Worm (Caenorhabditis elegans) whole organism, L4 larva: ENCODE results near the gene F57C12.6.

ENCODE experiments used
- D1046.2 ChIP-seq: fragments of 200-800 bp; sonication (Bioruptor generic); IDR thresholded peaks from 2 replicates; pipeline ENCODE4 v1.3.6; 2022; ENCODE audit warnings: missing genetic modification characterization, missing compliant biosample characterization
- F37D6.2 ChIP-seq: sonication (generic microtip); optimal IDR thresholded peaks from 2 replicates; lab custom pipeline; 2016; ENCODE audit warnings: mild to moderate bottlenecking, missing genetic modification characterization, missing compliant biosample characterization
- F44E2.7 ChIP-seq: fragments of 200-800 bp; sonication (Bioruptor generic); IDR thresholded peaks from 2 replicates; pipeline ENCODE4 v2.1.2; 2022; ENCODE audit warnings: missing genetic modification characterization, missing compliant biosample characterization
- F49E8.2 ChIP-seq: sonication (generic microtip); optimal IDR thresholded peaks from 2 replicates; lab custom pipeline; 2016; ENCODE audit warnings: missing compliant biosample characterization, mild to moderate bottlenecking, missing genetic modification characterization, borderline replicate concordance
- aha-1 ChIP-seq: fragments of 150-350 bp; peaks from one replicate; lab custom pipeline; 2014; ENCODE audit warnings: missing biosample characterization, missing genetic modification characterization
- aly-2 ChIP-seq: sonication (generic microtip); optimal IDR thresholded peaks from 2 replicates; lab custom pipeline; 2018; ENCODE audit warnings: missing biosample characterization, missing genetic modification characterization
- arid-1 ChIP-seq: fragments of 200-800 bp; sonication (Bioruptor generic); conservative IDR thresholded peaks from 2 replicates; pipeline ENCODE4 v1.3.6; 2022; ENCODE audit warnings: missing genetic modification reagents, missing genetic modification characterization, missing compliant biosample characterization
- daf-16 ChIP-seq, 3 experiments: sonication (generic microtip); optimal IDR thresholded peaks; 2 replicates each; lab custom pipeline; 2016 to 2017; ENCODE audit warnings: missing genetic modification characterization in 3 of 3, missing genetic modification reagents in 3 of 3, mild to moderate bottlenecking in 2 of 3, missing compliant biosample characterization in 2 of 3, missing biosample characterization in 1 of 3, moderate library complexity in 1 of 3
- daf-8 ChIP-seq: fragments of 200-800 bp; sonication (Bioruptor generic); IDR thresholded peaks from 2 replicates; pipeline ENCODE4 v1.3.6; 2022; ENCODE audit warnings: missing genetic modification characterization, missing compliant biosample characterization
- dmd-6 ChIP-seq: fragments of 200-800 bp; sonication (Bioruptor generic); IDR thresholded peaks from 2 replicates; pipeline ENCODE4 v1.3.6; 2022; ENCODE audit warnings: missing genetic modification reagents, missing genetic modification characterization, missing compliant biosample characterization
- dmd-8 ChIP-seq: fragments of 200-800 bp; sonication (Bioruptor generic); IDR thresholded peaks from 2 replicates; pipeline ENCODE4 v1.3.6; 2022; ENCODE audit warnings: missing genetic modification characterization, missing compliant biosample characterization
- dve-1 ChIP-seq: sonication (generic microtip); optimal IDR thresholded peaks from 2 replicates; lab custom pipeline; 2017; ENCODE audit warnings: antibody characterized with exemption, mild to moderate bottlenecking, missing genetic modification characterization, missing compliant biosample characterization; ENCODE audit not compliant: insufficient read depth
- hif-1 ChIP-seq, 2 experiments: sonication (generic microtip); optimal IDR thresholded peaks; 2 replicates each; lab custom pipeline; 2016 to 2017; ENCODE audit warnings: missing compliant biosample characterization in 2 of 2, missing genetic modification characterization in 2 of 2, missing genetic modification reagents in 2 of 2, missing genotype in 2 of 2, mild to moderate bottlenecking in 1 of 2
- hlh-11 ChIP-seq: fragments of 200-800 bp; sonication (Bioruptor generic); optimal IDR thresholded peaks from 2 replicates; lab custom pipeline; 2018; ENCODE audit warnings: mild to moderate bottlenecking, missing genetic modification characterization, missing compliant biosample characterization
- lin-13 ChIP-seq: fragments of 150-350 bp; optimal IDR thresholded peaks from 2 replicates; lab custom pipeline; 2014; ENCODE audit warnings: missing biosample characterization, missing genetic modification reagents, missing genetic modification characterization
- lir-3 ChIP-seq: sonication (generic microtip); optimal IDR thresholded peaks from 2 replicates; lab custom pipeline; 2016; ENCODE audit warnings: mild to moderate bottlenecking, missing genetic modification characterization, missing compliant biosample characterization
- mep-1 ChIP-seq: fragments of 150-350 bp; sonication (generic microtip); optimal IDR thresholded peaks from 3 replicates; lab custom pipeline; 2014; ENCODE audit warnings: missing biosample characterization, missing genetic modification characterization
- nhr-237 ChIP-seq: sonication (generic microtip); optimal IDR thresholded peaks from 2 replicates; lab custom pipeline; 2017; ENCODE audit warnings: missing biosample characterization, missing genetic modification characterization
- nhr-28 ChIP-seq: fragments of 150-350 bp; optimal IDR thresholded peaks from 2 replicates; lab custom pipeline; 2014; ENCODE audit warnings: missing biosample characterization, missing genetic modification characterization
- nhr-6 ChIP-seq: fragments of 150-350 bp; optimal IDR thresholded peaks from 2 replicates; lab custom pipeline; 2014; ENCODE audit warnings: missing biosample characterization, missing genetic modification characterization
- php-3 ChIP-seq: fragments of 200-800 bp; sonication (Bioruptor generic); IDR thresholded peaks from 2 replicates; pipeline ENCODE4 v1.3.6; 2022; ENCODE audit warnings: missing genetic modification reagents, missing genetic modification characterization, missing compliant biosample characterization
- pqm-1 ChIP-seq: sonication (generic microtip); optimal IDR thresholded peaks from 2 replicates; lab custom pipeline; 2017; ENCODE audit warnings: missing biosample characterization, missing genetic modification characterization
- rbr-2 ChIP-seq: sonication (generic microtip); optimal IDR thresholded peaks from 2 replicates; lab custom pipeline; 2016; ENCODE audit warnings: missing genotype, missing genetic modification characterization, missing compliant biosample characterization
- saeg-2 ChIP-seq: fragments of 200-800 bp; sonication (Bioruptor generic); IDR thresholded peaks from 2 replicates; pipeline ENCODE4 v1.3.6; 2022; ENCODE audit warnings: missing genetic modification reagents, missing genetic modification characterization, missing compliant biosample characterization
- snpc-4 ChIP-seq: fragments of 150-350 bp; optimal IDR thresholded peaks from 2 replicates; lab custom pipeline; 2014; ENCODE audit warnings: missing biosample characterization, missing genetic modification characterization
- spr-1 ChIP-seq: sonication (generic microtip); optimal IDR thresholded peaks from 2 replicates; lab custom pipeline; 2016; ENCODE audit warnings: mild to moderate bottlenecking, missing genetic modification characterization, missing compliant biosample characterization
- unc-62 ChIP-seq, 3 experiments: fragments of 150-350 bp in 1 of 3; sonication (generic microtip); optimal IDR thresholded peaks in 2 of 3; peaks in 1 of 3; 1 replicate in 1 of 3; 2 replicates in 2 of 3; lab custom pipeline; 2014 to 2017; ENCODE audit warnings: missing biosample characterization in 3 of 3, missing genetic modification characterization in 3 of 3, missing genetic modification reagents in 3 of 3, missing genotype in 1 of 3
- vab-7 ChIP-seq: fragments of 200-800 bp; sonication (Bioruptor generic); IDR thresholded peaks from 2 replicates; pipeline ENCODE4 v1.3.6; 2022; ENCODE audit warnings: missing genetic modification reagents, missing genetic modification characterization, missing compliant biosample characterization
- zag-1 ChIP-seq: fragments of 150-350 bp; optimal IDR thresholded peaks from 2 replicates; lab custom pipeline; 2014; ENCODE audit warnings: missing biosample characterization, missing genetic modification characterization

Gene F57C12.6

DNA sequence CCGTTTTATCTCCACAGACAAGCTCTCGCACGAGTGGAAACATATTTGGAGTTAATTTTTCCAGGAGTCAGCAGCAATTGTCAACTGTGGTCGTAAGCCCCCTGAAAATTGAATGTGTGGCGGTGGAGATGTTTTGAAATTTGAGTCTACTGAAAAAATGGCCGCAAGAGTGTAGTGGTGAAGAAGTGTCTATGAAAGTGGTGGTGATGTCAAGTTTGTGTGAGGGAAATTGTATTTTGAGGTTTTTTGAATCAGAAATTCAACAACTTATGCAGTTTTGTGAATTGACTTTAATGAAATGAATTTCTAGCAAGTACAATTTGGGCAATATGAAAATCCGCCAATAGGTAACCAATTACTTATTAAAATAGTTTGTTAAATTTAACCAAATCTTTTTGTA, 18.8 kb upstream of the F57C12.6 start, which contains the start of gene mrp-2:
TSS of gene mrp-2 (minus strand) at position 101 of the 400 bp plus-strand sequence.
- TF ChIP-seq lir-3 (tag; lab: Kevin White, UChicago) (no peak), unc-62 (GFP tag; optimal IDR thresholded peaks at IDR 0.05 in 1 of 2; lab: Kevin White, UChicago) (peak in 1 of 2 experiments; percentile 41), unc-62 (tag; optimal IDR thresholded peaks at IDR 0.05; lab: Kevin White, UChicago) (no peak)
- TF ChIP-seq, all 104 proteins: peak for 1

ce11 chrX:571367-571766, 17.6 kb upstream of the F57C12.6 start:
- no peak for TF ChIP-seq spr-1 (tag; lab: Kevin White, UChicago)
- TF ChIP-seq dmd-8, result no peak
- no peak for TF ChIP-seq hif-1 (tag; optimal IDR thresholded peaks at IDR 0.05; lab: Kevin White, UChicago)
- no peak for TF ChIP-seq saeg-2 (GFP tag; lab: Robert Waterston, UW)
- no peak for TF ChIP-seq arid-1
- TF ChIP-seq dve-1 (tag; lab: Kevin White, UChicago), result no peak
- TF ChIP-seq zag-1 (tag; lab: Kevin White, UChicago), result no peak
- TF ChIP-seq nhr-237 (tag; lab: Kevin White, UChicago), result no peak
- TF ChIP-seq pqm-1, result no peak
- no peak for TF ChIP-seq daf-16 (GFP tag; optimal IDR thresholded peaks at IDR 0.05; lab: Kevin White, UChicago)
- TF ChIP-seq daf-16 (tag; optimal IDR thresholded peaks at IDR 0.05; lab: Kevin White, UChicago), result no peak
- TF ChIP-seq F37D6.2 (tag; lab: Kevin White, UChicago), result no peak
- no peak for TF ChIP-seq F49E8.2 (tag; lab: Kevin White, UChicago)
- TF ChIP-seq vab-7 (GFP tag; lab: Robert Waterston, UW), result no peak

ce11 chrX:557857-558256, 4.1 kb upstream of the F57C12.6 start, which contains the start of gene nas-38:
Gene nas-38 (plus strand): TSS chrX:558157.
- TF ChIP-seq lin-13, result no peak
- TF ChIP-seq zag-1 (tag; lab: Kevin White, UChicago), result no peak
- TF ChIP-seq aly-2 (tag; lab: Kevin White, UChicago), result no peak
- no peak for TF ChIP-seq nhr-6 (tag; lab: Kevin White, UChicago)

DNA sequence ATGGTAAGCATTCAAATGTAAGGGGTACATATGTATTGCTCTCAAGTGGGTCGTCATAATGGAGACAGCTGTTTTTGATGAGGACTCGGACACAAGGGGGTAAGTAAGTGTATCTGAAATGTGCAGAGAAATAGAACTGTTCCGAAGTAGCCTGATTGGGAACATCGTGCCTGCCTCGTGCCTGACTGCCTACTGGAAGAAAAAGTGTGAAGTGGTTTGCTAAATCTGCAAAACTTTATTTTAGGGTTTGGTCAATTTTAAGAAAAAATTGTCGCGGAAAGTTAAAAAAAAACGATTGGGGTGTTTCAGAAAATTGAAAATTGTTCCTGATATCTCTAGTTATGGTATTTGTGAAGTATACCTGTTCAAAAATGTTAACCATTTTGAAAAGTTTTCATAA, 3.4 kb upstream of the F57C12.6 start, which contains the start of gene hlh-19:
TSS of gene hlh-19 (minus strand) at position 101 of the 400 bp plus-strand sequence.
- TF ChIP-seq unc-62 (GFP tag; optimal IDR thresholded peaks at IDR 0.05 in 1 of 2; lab: Kevin White, UChicago) (peak in 1 of 2 experiments; percentile 25), unc-62 (tag; optimal IDR thresholded peaks at IDR 0.05; lab: Kevin White, UChicago) (no peak), F44E2.7 (GFP tag; lab: Robert Waterston, UW) (no peak), dmd-6 (GFP tag; lab: Robert Waterston, UW) (no peak)

DNA sequence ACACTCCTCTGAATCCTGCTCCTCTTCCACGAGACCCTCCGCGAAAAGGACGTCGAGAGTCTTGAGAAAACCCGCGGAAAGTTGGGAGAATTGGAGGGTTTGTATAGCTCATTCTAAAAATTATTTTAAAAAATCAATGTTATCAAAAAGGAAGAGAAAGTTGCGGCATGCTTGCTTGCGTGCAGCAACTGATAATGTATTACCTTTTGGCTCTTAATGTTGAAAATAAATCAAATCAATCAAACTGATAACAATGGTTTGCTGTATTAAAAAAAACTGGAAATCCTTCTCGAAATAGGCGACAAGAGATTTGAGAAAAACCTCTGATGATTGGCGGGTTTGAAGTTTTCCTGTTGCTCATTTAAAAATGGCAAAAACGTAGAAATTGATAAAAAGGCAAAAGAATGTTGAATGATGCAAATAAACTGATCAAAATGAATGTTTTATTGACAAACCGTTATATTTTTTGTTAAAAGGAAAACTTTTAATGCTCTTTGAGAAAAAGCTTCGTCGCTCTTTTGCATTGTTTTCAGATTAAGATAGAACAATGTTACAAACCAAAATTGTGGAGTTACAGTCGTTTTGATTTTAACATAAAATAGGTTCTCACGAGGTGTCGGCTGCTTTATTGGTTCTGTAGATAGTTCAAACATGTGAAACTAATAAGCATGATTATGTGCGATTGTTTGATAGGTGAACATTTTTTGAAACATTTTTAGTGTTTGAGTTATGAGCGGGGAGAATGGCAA, 1.4 kb upstream of the F57C12.6 start:
- TF ChIP-seq nhr-28 (tag; lab: Kevin White, UChicago) (peak; percentile 4), D1046.2 (GFP tag; lab: Robert Waterston, UW) (no peak), snpc-4 (no peak), hlh-11 (tag; lab: Kevin White, UChicago) (peak; percentile 28), aha-1 (tag; lab: Kevin White, UChicago) (peak; percentile 41), dmd-6 (GFP tag; lab: Robert Waterston, UW) (peak; percentile 45; the same call in 1 of the 2 replicates), unc-62 (GFP tag; optimal IDR thresholded peaks at IDR 0.05 in 1 of 2; lab: Kevin White, UChicago) (peak in 1 of 2 experiments; percentile 92), unc-62 (tag; optimal IDR thresholded peaks at IDR 0.05; lab: Kevin White, UChicago) (no peak), daf-8 (no peak), mep-1 (tag; lab: Kevin White, UChicago) (no peak), rbr-2 (tag; lab: Kevin White, UChicago) (no peak), pqm-1 (peak; percentile 70), hif-1 (tag; optimal IDR thresholded peaks at IDR 0.05; lab: Kevin White, UChicago) (no peak), php-3 (GFP tag; lab: Robert Waterston, UW) (peak; percentile 66; the same call in 1 of the 2 replicates)
